Worm (Caenorhabditis elegans) whole organism, L4 larva: ENCODE data around the gene F14E5.2.

Experiments
- ces-1 ChIP-seq: fragments of 150-350 bp; sonication (generic microtip); optimal IDR thresholded peaks from 4 replicates; lab custom pipeline; 2014; ENCODE audit warnings: missing biosample characterization, missing genetic modification reagents, missing genetic modification characterization
- daf-16 ChIP-seq, 3 experiments: sonication (generic microtip); optimal IDR thresholded peaks; 2 replicates each; lab custom pipeline; 2016 to 2017; ENCODE audit warnings: missing genetic modification characterization in 3 of 3, missing genetic modification reagents in 3 of 3, mild to moderate bottlenecking in 2 of 3, missing compliant biosample characterization in 2 of 3, missing biosample characterization in 1 of 3, moderate library complexity in 1 of 3
- lin-38 ChIP-seq: fragments of 200-800 bp; sonication (Bioruptor generic); IDR thresholded peaks from 2 replicates; pipeline ENCODE4 v1.3.6; 2022; ENCODE audit warnings: missing genetic modification reagents, missing genetic modification characterization, missing compliant biosample characterization
- lin-39 ChIP-seq: fragments of 150-350 bp; optimal IDR thresholded peaks from 2 replicates; lab custom pipeline; 2014; ENCODE audit warnings: missing biosample characterization, missing genetic modification reagents, missing genetic modification characterization
- mep-1 ChIP-seq: fragments of 150-350 bp; sonication (generic microtip); optimal IDR thresholded peaks from 3 replicates; lab custom pipeline; 2014; ENCODE audit warnings: missing biosample characterization, missing genetic modification characterization
- nhr-25 ChIP-seq: sonication (generic microtip); optimal IDR thresholded peaks from 2 replicates; lab custom pipeline; 2017; ENCODE audit warnings: missing genetic modification characterization, mild to moderate bottlenecking, missing compliant biosample characterization, antibody characterized with exemption, moderate library complexity, borderline replicate concordance; ENCODE audit not compliant: insufficient read depth
- nhr-76 ChIP-seq: fragments of 150-350 bp; optimal IDR thresholded peaks from 2 replicates; lab custom pipeline; 2014; ENCODE audit warnings: missing biosample characterization, missing genetic modification characterization
- pqm-1 ChIP-seq: sonication (generic microtip); optimal IDR thresholded peaks from 2 replicates; lab custom pipeline; 2017; ENCODE audit warnings: missing biosample characterization, missing genetic modification characterization
- skn-1 ChIP-seq: fragments of 150-350 bp; optimal IDR thresholded peaks from 2 replicates; lab custom pipeline; 2014; ENCODE audit warnings: missing biosample characterization, missing genetic modification characterization
- zag-1 ChIP-seq: fragments of 150-350 bp; optimal IDR thresholded peaks from 2 replicates; lab custom pipeline; 2014; ENCODE audit warnings: missing biosample characterization, missing genetic modification characterization
- zip-2 ChIP-seq: fragments of 150-350 bp; optimal IDR thresholded peaks from 2 replicates; lab custom pipeline; 2014; ENCODE audit warnings: missing biosample characterization, missing genetic modification characterization

- TF ChIP-seq lin-39 (tag; lab: Kevin White, UChicago): no peak
- TF ChIP-seq lin-38 (GFP tag; lab: Robert Waterston, UW): no peak
- TF ChIP-seq mep-1 (tag; lab: Kevin White, UChicago): no peak
- TF ChIP-seq daf-16 (GFP tag; optimal IDR thresholded peaks at IDR 0.05; lab: Kevin White, UChicago): no peak
- no peak for TF ChIP-seq daf-16 (tag; optimal IDR thresholded peaks at IDR 0.05; lab: Kevin White, UChicago)
- TF ChIP-seq zag-1: no peak
- TF ChIP-seq zip-2: no peak
- no peak for TF ChIP-seq ces-1 (GFP tag; lab: Kevin White, UChicago)
- TF ChIP-seq pqm-1: peak; percentile 84
- no peak for TF ChIP-seq nhr-76
- TF ChIP-seq skn-1: no peak
- TF ChIP-seq nhr-25 (tag; lab: Kevin White, UChicago): no peak
Observed at ce11 chrII:8399997-8400396, 28.7 kb downstream of the F14E5.2 start.
